Fruit fly (Drosophila melanogaster) whole organism, adult: Measurements from ENCODE around the gene gcm2.

Experiments
- CG1620 ChIP-seq: fragments of 200-800 bp; sonication (Bioruptor generic); optimal IDR thresholded peaks from 2 replicates; lab custom pipeline; 2016; ENCODE audit warnings: missing biosample characterization, missing genetic modification characterization
- CG7045 ChIP-seq: fragments of 200-800 bp; sonication (Bioruptor generic); optimal IDR thresholded peaks from 2 replicates; lab custom pipeline; 2017; ENCODE audit warnings: missing biosample characterization, mild to moderate bottlenecking, missing genetic modification characterization
- Clk ChIP-seq: fragments of 200-800 bp; sonication (Bioruptor generic); optimal IDR thresholded peaks from 2 replicates; lab custom pipeline; 2017; ENCODE audit warnings: missing biosample characterization, missing genetic modification characterization
- Hr96 ChIP-seq: fragments of 200-800 bp; sonication (Bioruptor generic); optimal IDR thresholded peaks from 2 replicates; lab custom pipeline; 2016; ENCODE audit warnings: missing biosample characterization, missing genetic modification characterization
- bab1 ChIP-seq: fragments of 200-800 bp; sonication (Bioruptor generic); optimal IDR thresholded peaks from 3 replicates; lab custom pipeline; 2019; ENCODE audit warnings: missing biosample characterization, mild to moderate bottlenecking, missing genetic modification characterization, moderate library complexity
- cic ChIP-seq: fragments of 200-800 bp; sonication (Bioruptor generic); optimal IDR thresholded peaks from 2 replicates; lab custom pipeline; 2017; ENCODE audit warnings: missing biosample characterization, mild to moderate bottlenecking, missing genetic modification characterization, moderate library complexity
- cnc ChIP-seq, 2 experiments: fragments of >200 bp; optimal IDR thresholded peaks; 2 replicates each; lab custom pipeline; 2017
- pad ChIP-seq: fragments of 200-800 bp; sonication (Bioruptor generic); optimal IDR thresholded peaks from 3 replicates; lab custom pipeline; 2017; ENCODE audit warnings: missing biosample characterization, missing genetic modification characterization, mild to moderate bottlenecking, moderate library complexity, missing genetic modification reagents
- tj ChIP-seq: fragments of 200-800 bp; sonication (Bioruptor generic); optimal IDR thresholded peaks from 3 replicates; lab custom pipeline; 2017; ENCODE audit warnings: missing biosample characterization, mild to moderate bottlenecking, missing genetic modification characterization, moderate library complexity

DNA sequence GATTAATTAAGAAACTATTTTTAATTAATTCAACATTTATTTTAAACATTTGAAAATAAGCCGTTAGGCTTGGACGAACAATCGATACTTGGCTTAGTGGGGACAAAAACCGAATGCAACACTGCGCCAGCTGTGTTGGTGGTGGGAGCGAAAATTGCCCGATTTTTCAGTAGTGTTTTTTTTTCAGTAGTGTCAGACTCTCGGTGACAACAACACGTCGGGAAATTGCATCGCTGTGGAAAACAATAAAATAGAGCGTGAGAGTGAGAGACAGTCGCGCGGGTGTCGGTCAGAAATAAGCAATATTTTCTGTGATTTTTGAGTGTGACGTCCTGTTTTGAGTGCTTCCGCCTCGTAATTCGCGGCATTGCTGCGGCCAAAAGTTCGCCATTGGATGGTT lies 8.3 kb downstream of the gcm2 start:
- TF ChIP-seq tj (GFP tag; lab: Kevin White, UChicago) (peak; percentile 59), CG7045 (GFP tag; lab: Kevin White, UChicago) (no peak), pad (no peak), cic (peak; percentile 5), Clk (GFP tag; lab: Kevin White, UChicago) (no peak), Hr96 (GFP tag; lab: Kevin White, UChicago) (no peak), bab1 (GFP tag; lab: Kevin White, UChicago) (peak; percentile 40), cnc (optimal IDR thresholded peaks at IDR 0.05; lab: Kevin White, UChicago) (no peak), CG1620 (GFP tag; lab: Kevin White, UChicago) (peak; percentile 70)
